Fruit fly (Drosophila melanogaster) whole organism, wandering third instar larva: ENCODE measurements around the gene betaTub97EF.

Experiments used
- Abd-B ChIP-seq: fragments of >200 bp; optimal IDR thresholded peaks from 2 replicates; lab custom pipeline; 2017; ENCODE audit warnings: missing biosample characterization, missing genetic modification characterization
- GATAd ChIP-seq: sonication (Bioruptor generic); optimal IDR thresholded peaks from 2 replicates; lab custom pipeline; 2016; ENCODE audit warnings: missing biosample characterization, missing genetic modification characterization
- HLH106 ChIP-seq: fragments of 200-800 bp; optimal IDR thresholded peaks from 3 replicates; lab custom pipeline; 2019; ENCODE audit warnings: missing biosample characterization, mild to moderate bottlenecking, missing genetic modification characterization, moderate library complexity
- Hnf4 ChIP-seq: fragments of 200-800 bp; sonication (Bioruptor generic); optimal IDR thresholded peaks from 2 replicates; lab custom pipeline; 2016; ENCODE audit warnings: missing biosample characterization, mild to moderate bottlenecking, missing genetic modification characterization
- Myc ChIP-seq: fragments of >200 bp; optimal IDR thresholded peaks from 2 replicates; lab custom pipeline; 2017
- N ChIP-seq: fragments of >200 bp; optimal IDR thresholded peaks from 2 replicates; lab custom pipeline; 2018; ENCODE audit warnings: missing biosample characterization, missing external identifiers, missing genetic modification characterization
- OdsH ChIP-seq: fragments of 200-800 bp; sonication (Bioruptor generic); optimal IDR thresholded peaks from 2 replicates; lab custom pipeline; 2016; ENCODE audit warnings: missing biosample characterization, mild to moderate bottlenecking, missing genetic modification characterization
- Sp1 ChIP-seq: fragments of 200-800 bp; sonication (Bioruptor generic); optimal IDR thresholded peaks from 3 replicates; lab custom pipeline; 2019; ENCODE audit warnings: missing biosample characterization, mild to moderate bottlenecking, missing genetic modification characterization, moderate library complexity
- dl ChIP-seq, 2 experiments: fragments of 175-275, 200-275 bp in 1 of 2; fragments of 200-275 bp in 1 of 2; sonication (Bioruptor generic); optimal IDR thresholded peaks; lab custom pipeline; 2018; ENCODE audit warnings: mild to moderate bottlenecking in 2 of 2, missing biosample characterization in 2 of 2, missing genetic modification characterization in 2 of 2, moderate library complexity in 2 of 2; ENCODE audit not compliant: partially characterized antibody in 2 of 2, insufficient read depth in 1 of 2
- dsf ChIP-seq: sonication (Bioruptor generic); optimal IDR thresholded peaks from 2 replicates; lab custom pipeline; 2016; ENCODE audit warnings: missing biosample characterization, missing genetic modification characterization, borderline replicate concordance
- foxo ChIP-seq, 2 experiments: fragments of 200-800 bp; sonication (Bioruptor generic); optimal IDR thresholded peaks; 2 replicates in 1 of 2; 3 replicates in 1 of 2; lab custom pipeline; 2016 to 2017; ENCODE audit warnings: missing biosample characterization in 2 of 2, missing genetic modification characterization in 2 of 2
- h ChIP-seq: fragments of 200-800 bp; sonication (Bioruptor generic); optimal IDR thresholded peaks from 3 replicates; lab custom pipeline; 2016; ENCODE audit warnings: missing biosample characterization, mild to moderate bottlenecking, missing genetic modification characterization
- pan ChIP-seq: fragments of >200 bp; optimal IDR thresholded peaks from 2 replicates; lab custom pipeline; 2017
- psq ChIP-seq: fragments of 200-800 bp; sonication (Bioruptor generic); optimal IDR thresholded peaks from 3 replicates; lab custom pipeline; 2017; ENCODE audit warnings: missing biosample characterization, mild to moderate bottlenecking, missing genetic modification characterization, moderate library complexity
- rgr ChIP-seq: fragments of 200-800 bp; sonication (Bioruptor generic); optimal IDR thresholded peaks from 3 replicates; lab custom pipeline; 2016; ENCODE audit warnings: missing biosample characterization, mild to moderate bottlenecking, missing genetic modification characterization
- woc ChIP-seq: sonication (Bioruptor generic); optimal IDR thresholded peaks from 2 replicates; lab custom pipeline; 2016; ENCODE audit warnings: missing biosample characterization, mild to moderate bottlenecking, missing genetic modification characterization

betaTub97EF gene

dm6 chr3R:27921982-27922672 is 66.1 kb downstream of the betaTub97EF start, which contains the start of gene BCAS2:
BCAS2 (minus strand) TSS chr3R:27922356.
- TF ChIP-seq dl (GFP tag; optimal IDR thresholded peaks at IDR 0.05; lab: Kevin White, UChicago; ENCODE audit: insufficient read depth in 1 of 2, partially characterized antibody in 2 of 2) (no peak), Myc (lab: Kevin White, UChicago) (peak; percentile 93)
- TF ChIP-seq, all 38 proteins: peak for 1

- TF ChIP-seq N (GFP tag; lab: Kevin White, UChicago) (no peak), Hnf4 (no peak), pan (lab: Kevin White, UChicago) (no peak), woc (GFP tag; lab: Kevin White, UChicago) (peak; percentile 6)
Measured at dm6 chr3R:27920883-27921282, 67.3 kb downstream of the betaTub97EF start, which contains the start of gene CG12259. CG12259 (minus strand) TSS chr3R:27921089.

- TF ChIP-seq foxo (GFP tag; optimal IDR thresholded peaks at IDR 0.05; lab: Kevin White, UChicago): peak in 1 of 2 experiments; percentile 9
- TF ChIP-seq OdsH (GFP tag; lab: Kevin White, UChicago): peak; percentile 28
- TF ChIP-seq HLH106 (tag; lab: Kevin White, UChicago): peak; percentile 45
- TF ChIP-seq Sp1 (GFP tag; lab: Kevin White, UChicago): peak; percentile 41
- peak; percentile 92 for TF ChIP-seq Myc (lab: Kevin White, UChicago)
- peak; percentile 54 for TF ChIP-seq woc (GFP tag; lab: Kevin White, UChicago)
- TF ChIP-seq Abd-B (GFP tag; lab: Kevin White, UChicago): no peak
- no peak for TF ChIP-seq GATAd
- peak; percentile 53 for TF ChIP-seq rgr (GFP tag; lab: Kevin White, UChicago)
- TF ChIP-seq pan (lab: Kevin White, UChicago): no peak
- no peak for TF ChIP-seq dsf (GFP tag; lab: Kevin White, UChicago)
- TF ChIP-seq psq: peak; percentile 14
- TF ChIP-seq h: peak; percentile 27
Measured at dm6 chr3R:27919385-27919789, 68.8 kb downstream of the betaTub97EF start, which contains the start of gene Boh1. Boh1 (minus strand) TSS chr3R:27919460.
